Worm (Caenorhabditis elegans) whole organism, mixed stage, embryonic: ENCODE measurements around the gene ippk-1.
A peak's percentile ranks its signal among the peaks of the same experiment; 100 is the strongest.

Source experiments
- M03D4.4 ChIP-seq: sonication (generic microtip); optimal IDR thresholded peaks from 2 replicates; lab custom pipeline; 2017; ENCODE audit warnings: mild to moderate bottlenecking, missing genetic modification characterization, missing compliant biosample characterization
- bed-3 ChIP-seq: fragments of 200-800 bp; sonication (Bioruptor generic); optimal IDR thresholded peaks from 3 replicates; lab custom pipeline; 2018; ENCODE audit warnings: mild to moderate bottlenecking, missing genetic modification characterization, moderate library complexity, missing compliant biosample characterization
- blmp-1 ChIP-seq: fragments of 150-350 bp; optimal IDR thresholded peaks from 2 replicates; lab custom pipeline; 2014; ENCODE audit warnings: missing biosample characterization, missing genetic modification characterization
- ceh-39 ChIP-seq: fragments of 150-350 bp; optimal IDR thresholded peaks from 2 replicates; lab custom pipeline; 2014; ENCODE audit warnings: missing biosample characterization, missing genetic modification characterization
- ceh-83 ChIP-seq: fragments of 200-800 bp; sonication (Bioruptor generic); optimal IDR thresholded peaks from 2 replicates; lab custom pipeline; 2018; ENCODE audit warnings: mild to moderate bottlenecking, missing genetic modification characterization, missing compliant biosample characterization
- ces-1 ChIP-seq: fragments of 150-350 bp; optimal IDR thresholded peaks from 2 replicates; lab custom pipeline; 2014; ENCODE audit warnings: missing biosample characterization, missing genetic modification reagents, missing genetic modification characterization
- drap-1 ChIP-seq: fragments of 200-800 bp; sonication (Bioruptor generic); optimal IDR thresholded peaks from 3 replicates; lab custom pipeline; 2018; ENCODE audit warnings: mild to moderate bottlenecking, missing genetic modification characterization, missing compliant biosample characterization
- elt-3 ChIP-seq: fragments of 150-350 bp; optimal IDR thresholded peaks from 2 replicates; lab custom pipeline; 2014; ENCODE audit warnings: missing biosample characterization, missing genetic modification characterization
- ham-2 ChIP-seq: fragments of 200-800 bp; sonication (Bioruptor generic); optimal IDR thresholded peaks from 2 replicates; lab custom pipeline; 2018; ENCODE audit warnings: mild to moderate bottlenecking, missing genetic modification characterization, missing compliant biosample characterization
- hlh-1 ChIP-seq: fragments of 150-350 bp; optimal IDR thresholded peaks from 2 replicates; lab custom pipeline; 2014; ENCODE audit warnings: missing biosample characterization, missing genetic modification reagents, missing genetic modification characterization
- lin-13 ChIP-seq: fragments of 150-350 bp; optimal IDR thresholded peaks from 2 replicates; lab custom pipeline; 2014; ENCODE audit warnings: missing biosample characterization, missing genetic modification characterization
- lin-32 ChIP-seq: fragments of 200-800 bp; sonication (Bioruptor generic); optimal IDR thresholded peaks from 2 replicates; lab custom pipeline; 2018; ENCODE audit warnings: mild to moderate bottlenecking, missing genetic modification characterization, missing compliant biosample characterization
- lsy-2 ChIP-seq: fragments of 150-350 bp; optimal IDR thresholded peaks from 2 replicates; lab custom pipeline; 2014; ENCODE audit warnings: missing biosample characterization, missing genetic modification characterization
- mab-5 ChIP-seq: fragments of 150-350 bp; optimal IDR thresholded peaks from 2 replicates; lab custom pipeline; 2014; ENCODE audit warnings: missing biosample characterization, missing genetic modification characterization
- mep-1 ChIP-seq: fragments of 150-350 bp; optimal IDR thresholded peaks from 2 replicates; lab custom pipeline; 2017; ENCODE audit warnings: missing biosample characterization, missing genetic modification reagents, missing genetic modification characterization, inconsistent platforms
- mls-2 ChIP-seq: sonication (generic microtip); optimal IDR thresholded peaks from 2 replicates; lab custom pipeline; 2016; ENCODE audit warnings: mild to moderate bottlenecking, missing genetic modification characterization, moderate library complexity, missing compliant biosample characterization
- nhr-12 ChIP-seq: fragments of 150-350 bp; optimal IDR thresholded peaks from 2 replicates; lab custom pipeline; 2014; ENCODE audit warnings: missing biosample characterization, missing genetic modification characterization
- nhr-2 ChIP-seq: fragments of 150-350 bp; optimal IDR thresholded peaks from 2 replicates; lab custom pipeline; 2014; ENCODE audit warnings: missing biosample characterization, missing genetic modification characterization
- nhr-237 ChIP-seq: fragments of 150-350 bp; optimal IDR thresholded peaks from 2 replicates; lab custom pipeline; 2014; ENCODE audit warnings: missing biosample characterization, missing genetic modification characterization
- nhr-28 ChIP-seq: fragments of 150-350 bp; optimal IDR thresholded peaks from 2 replicates; lab custom pipeline; 2014; ENCODE audit warnings: missing biosample characterization, missing genetic modification characterization
- sem-2 ChIP-seq: fragments of 200-800 bp; sonication (Bioruptor generic); optimal IDR thresholded peaks from 2 replicates; lab custom pipeline; 2018; ENCODE audit warnings: mild to moderate bottlenecking, missing genetic modification characterization, missing compliant biosample characterization
- snpc-4 ChIP-seq: fragments of 150-350 bp; optimal IDR thresholded peaks from 2 replicates; lab custom pipeline; 2014; ENCODE audit warnings: missing biosample characterization, missing genetic modification characterization
- sptf-1 ChIP-seq: sonication (generic microtip); optimal IDR thresholded peaks from 2 replicates; lab custom pipeline; 2017; ENCODE audit warnings: mild to moderate bottlenecking, missing genetic modification characterization, moderate library complexity, missing compliant biosample characterization
- tbx-8 ChIP-seq: fragments of 200-800 bp; sonication (Bioruptor generic); optimal IDR thresholded peaks from 2 replicates; lab custom pipeline; 2018; ENCODE audit warnings: mild to moderate bottlenecking, missing genetic modification characterization, moderate library complexity, missing compliant biosample characterization
- unc-120 ChIP-seq: sonication (generic microtip); optimal IDR thresholded peaks from 2 replicates; lab custom pipeline; 2017; ENCODE audit warnings: missing genetic modification characterization, missing compliant biosample characterization; ENCODE audit not compliant: poor library complexity, severe bottlenecking
- unc-62 ChIP-seq: fragments of 150-350 bp; optimal IDR thresholded peaks from 2 replicates; lab custom pipeline; 2014; ENCODE audit warnings: missing biosample characterization, missing genetic modification reagents, missing genetic modification characterization
- ztf-11 ChIP-seq: fragments of 150-350 bp; optimal IDR thresholded peaks from 2 replicates; lab custom pipeline; 2014; ENCODE audit warnings: missing biosample characterization, missing genetic modification characterization

The ippk-1 gene

ce11 chrII:12040167-12040566 lies 2.5 kb upstream of the ippk-1 start:
- TF ChIP-seq nhr-28 (tag; lab: Kevin White, UChicago) (no peak), ces-1 (GFP tag; lab: Kevin White, UChicago) (peak; percentile 66), M03D4.4 (no peak), lsy-2 (tag; lab: Kevin White, UChicago) (peak; percentile 10), elt-3 (tag; lab: Kevin White, UChicago) (no peak), lin-32 (GFP tag; lab: Kevin White, UChicago) (no peak), nhr-237 (tag; lab: Kevin White, UChicago) (peak; percentile 15), unc-120 (tag; lab: Kevin White, UChicago) (peak; percentile 79), mab-5 (no peak), ceh-83 (GFP tag; lab: Kevin White, UChicago) (no peak)
- TF ChIP-seq, all 35 proteins: peak for 4

- TF ChIP-seq hlh-1, result no peak
Measured at ce11 chrII:12041116-12041515, 1.6 kb upstream of the ippk-1 start.

ce11 chrII:12049281-12049680 lies 6.6 kb downstream of the ippk-1 start, which contains the start of gene nadk-2:
TSS of gene nadk-2 (plus strand) at chrII:12049581.
- TF ChIP-seq ham-2 (GFP tag; lab: Kevin White, UChicago), result no peak
- no peak for TF ChIP-seq unc-62 (GFP tag; lab: Kevin White, UChicago)
- TF ChIP-seq mab-5, result no peak
- TF ChIP-seq bed-3, result no peak
- TF ChIP-seq lin-32 (GFP tag; lab: Kevin White, UChicago), result no peak
- TF ChIP-seq ceh-39, result no peak
- no peak for TF ChIP-seq elt-3 (tag; lab: Kevin White, UChicago)
- TF ChIP-seq nhr-12, result no peak

ce11 chrII:12050607-12051006 lies 7.9 kb downstream of the ippk-1 start:
- TF ChIP-seq bed-3 (no peak), mep-1 (tag; lab: Kevin White, UChicago) (no peak), nhr-12 (no peak)
- TF ChIP-seq, all 35 proteins: peak for 0

- TF ChIP-seq ztf-11 (tag; lab: Kevin White, UChicago) (no peak), nhr-28 (tag; lab: Kevin White, UChicago) (no peak), mls-2 (tag; lab: Kevin White, UChicago) (no peak), nhr-2 (tag; lab: Kevin White, UChicago) (no peak), tbx-8 (GFP tag; lab: Kevin White, UChicago) (no peak), bed-3 (no peak)
Measured at ce11 chrII:12051601-12052000, 8.9 kb downstream of the ippk-1 start.

- TF ChIP-seq snpc-4 (tag; lab: Kevin White, UChicago) (no peak), nhr-12 (no peak), lin-13 (tag; lab: Kevin White, UChicago) (no peak), lin-32 (GFP tag; lab: Kevin White, UChicago) (no peak), drap-1 (GFP tag; lab: Kevin White, UChicago) (no peak), sptf-1 (no peak), mep-1 (tag; lab: Kevin White, UChicago) (no peak), elt-3 (tag; lab: Kevin White, UChicago) (no peak), hlh-1 (no peak)
Measured at ce11 chrII:12052136-12052535, 9.4 kb downstream of the ippk-1 start.

- no peak for TF ChIP-seq mep-1 (tag; lab: Kevin White, UChicago)
- no peak for TF ChIP-seq hlh-1
- no peak for TF ChIP-seq sem-2 (GFP tag; lab: Kevin White, UChicago)
Measured at ce11 chrII:12052924-12053323, 10.2 kb downstream of the ippk-1 start.

ce11 chrII:12053486-12053885 lies 10.8 kb downstream of the ippk-1 start:
- TF ChIP-seq unc-62 (GFP tag; lab: Kevin White, UChicago) (no peak), lin-13 (tag; lab: Kevin White, UChicago) (no peak), drap-1 (GFP tag; lab: Kevin White, UChicago) (no peak), elt-3 (tag; lab: Kevin White, UChicago) (peak; percentile 74), blmp-1 (tag; lab: Kevin White, UChicago) (no peak), nhr-237 (tag; lab: Kevin White, UChicago) (no peak), M03D4.4 (no peak)
